Fruit fly (Drosophila melanogaster): ENCODE data around the gene CG6683.

The CG6683 gene

dm6 chr3L:8544710-8545109 is 30.0 kb upstream of the CG6683 start, which contains the start of gene rhea (continued):
- TF ChIP-seq Adf1 (GFP tag; IDR thresholded peaks at IDR 0.05) = no peak
- TF ChIP-seq pum (GFP tag; optimal IDR thresholded peaks at IDR 0.05) = no peak
- no peak for TF ChIP-seq bcd (GFP tag; optimal IDR thresholded peaks at IDR 0.05)
- no peak for TF ChIP-seq ac (GFP tag; optimal IDR thresholded peaks at IDR 0.05)
- no peak for TF ChIP-seq Sry-β (GFP tag; optimal IDR thresholded peaks at IDR 0.05)
- TF ChIP-seq hb (GFP tag; IDR thresholded peaks at IDR 0.05; ENCODE audit: partially characterized antibody) = 0 out of 3 replicates have a peak, but pooled peaks have one; percentile 40
- TF ChIP-seq slbo (GFP tag; IDR thresholded peaks at IDR 0.05) = peak; percentile 39; the same call in 1 of the 2 replicates
- no peak for TF ChIP-seq CG18599 (GFP tag; optimal IDR thresholded peaks at IDR 0.05)
- TF ChIP-seq CG14441 (GFP tag; IDR thresholded peaks at IDR 0.05) = no peak
- TF ChIP-seq emc (GFP tag; optimal IDR thresholded peaks at IDR 0.05) = no peak
- no peak for TF ChIP-seq aop (GFP tag; IDR thresholded peaks at IDR 0.05)
- TF ChIP-seq CG6654 (GFP tag; optimal IDR thresholded peaks at IDR 0.05) = no peak
- no peak for TF ChIP-seq Tbp (GFP tag; optimal IDR thresholded peaks at IDR 0.05)
- no peak for TF ChIP-seq Stat92E (GFP tag; optimal IDR thresholded peaks at IDR 0.05)
- no peak for TF ChIP-seq sisA (GFP tag; IDR thresholded peaks at IDR 0.05)
- peak; percentile 6 for TF ChIP-seq CG18764 (GFP tag; optimal IDR thresholded peaks at IDR 0.05)
- TF ChIP-seq Ets65A (GFP tag) = no peak
- TF ChIP-seq jumu (GFP tag; optimal IDR thresholded peaks at IDR 0.05) = no peak
- TF ChIP-seq Bdp1 (GFP tag; optimal IDR thresholded peaks at IDR 0.05) = no peak
- no peak for TF ChIP-seq CG10565 (GFP tag; optimal IDR thresholded peaks at IDR 0.05)
- peak; percentile 37 for TF ChIP-seq CG13775 (GFP tag; optimal IDR thresholded peaks at IDR 0.05)
- no peak for TF ChIP-seq Nf-YA (GFP tag; IDR thresholded peaks at IDR 0.05)
- TF ChIP-seq sima (GFP tag; optimal IDR thresholded peaks at IDR 0.05) = no peak
- TF ChIP-seq NC2β (GFP tag; optimal IDR thresholded peaks at IDR 0.05) = no peak
- peak; percentile 24 for TF ChIP-seq grau (tag; optimal IDR thresholded peaks at IDR 0.05)
- no peak for TF ChIP-seq tgo (GFP tag; IDR thresholded peaks at IDR 0.05)
- peak; percentile 8 for TF ChIP-seq CG2678 (tag; optimal IDR thresholded peaks at IDR 0.05)
- TF ChIP-seq Lpt (GFP tag; optimal IDR thresholded peaks at IDR 0.05) = no peak
- TF ChIP-seq ham (GFP tag; IDR thresholded peaks at IDR 0.05) = no peak
- no peak for TF ChIP-seq CG9727 (GFP tag; optimal IDR thresholded peaks at IDR 0.05)
- peak; percentile 53 for TF ChIP-seq Nf-YC (tag; optimal IDR thresholded peaks at IDR 0.05)
- no peak for TF ChIP-seq CG3281 (GFP tag; optimal IDR thresholded peaks at IDR 0.05)
- TF ChIP-seq klu (GFP tag; IDR thresholded peaks at IDR 0.05) = no peak
- TF ChIP-seq CG13894 (tag; optimal IDR thresholded peaks at IDR 0.05) = no peak
- TF ChIP-seq odd (GFP tag; optimal IDR thresholded peaks at IDR 0.05) = no peak
- TF ChIP-seq nmo (GFP tag; optimal IDR thresholded peaks at IDR 0.05) = peak; percentile 55
- no peak for TF ChIP-seq CG11695 (GFP tag; IDR thresholded peaks at IDR 0.05)
- TF ChIP-seq CG14710 (tag; optimal IDR thresholded peaks at IDR 0.05) = peak; percentile 64
- no peak for TF ChIP-seq CG10366 (GFP tag; IDR thresholded peaks at IDR 0.05)
- no peak for TF ChIP-seq crp (GFP tag; optimal IDR thresholded peaks at IDR 0.05)
- no peak for TF ChIP-seq Spps (tag; optimal IDR thresholded peaks at IDR 0.05)
- no peak for TF ChIP-seq mirr (GFP tag; optimal IDR thresholded peaks at IDR 0.05)
- no peak for TF ChIP-seq fd96Cb (tag; optimal IDR thresholded peaks at IDR 0.05)
- TF ChIP-seq inv (GFP tag; IDR thresholded peaks at IDR 0.05; ENCODE audit: partially characterized antibody) = peak; percentile 74
- no peak for TF ChIP-seq ab (GFP tag; optimal IDR thresholded peaks at IDR 0.05)
- no peak for TF ChIP-seq CrebB (tag; optimal IDR thresholded peaks at IDR 0.05)
- no peak for TF ChIP-seq gt (GFP tag; IDR thresholded peaks at IDR 0.05)
- TF ChIP-seq corto (GFP tag; optimal IDR thresholded peaks at IDR 0.05) = no peak
- 0 out of 2 replicates have a peak, but pooled peaks have one; percentile 34 for TF ChIP-seq CG32532 (GFP tag; IDR thresholded peaks at IDR 0.05)
- TF ChIP-seq Side (GFP tag; optimal IDR thresholded peaks at IDR 0.05) = no peak
- TF ChIP-seq Fer2 (tag; optimal IDR thresholded peaks at IDR 0.05) = no peak
- no peak for TF ChIP-seq Dbx (GFP tag; IDR thresholded peaks at IDR 0.05)
